Worm (Caenorhabditis elegans) whole organism, young adult: ENCODE results near the gene jnk-1.

Source experiments
- F10E7.11 ChIP-seq: sonication (generic microtip); optimal IDR thresholded peaks from 2 replicates; lab custom pipeline; 2017; ENCODE audit warnings: mild to moderate bottlenecking, missing genetic modification characterization, moderate library complexity, missing compliant biosample characterization
- F57A8.1 ChIP-seq: fragments of 200-800 bp; sonication (Bioruptor generic); optimal IDR thresholded peaks from 2 replicates; lab custom pipeline; 2018; ENCODE audit warnings: mild to moderate bottlenecking, missing genetic modification characterization, moderate library complexity, missing compliant biosample characterization
- Y53G8AR.9 ChIP-seq: fragments of 200-800 bp; sonication (Bioruptor generic); conservative IDR thresholded peaks from 2 replicates; pipeline ENCODE4 v1.3.6; 2022; ENCODE audit warnings: missing genetic modification reagents, missing genetic modification characterization, missing compliant biosample characterization
- akir-1 ChIP-seq: fragments of 200-800 bp; sonication (Bioruptor generic); optimal IDR thresholded peaks from 2 replicates; lab custom pipeline; 2018; ENCODE audit warnings: mild to moderate bottlenecking, missing genetic modification characterization, moderate library complexity, missing compliant biosample characterization
- ama-1 ChIP-seq, 3 experiments: fragments of 150-350 bp in 1 of 3; sonication (generic microtip) in 2 of 3; optimal IDR thresholded peaks; 2 replicates each; lab custom pipeline; 2014 to 2018; ENCODE audit warnings: missing biosample characterization in 2 of 3, missing genetic modification characterization in 2 of 3, missing genetic modification reagents in 2 of 3
- hlh-26 ChIP-seq: fragments of 200-800 bp; sonication (Bioruptor generic); conservative IDR thresholded peaks from 2 replicates; pipeline ENCODE4 v1.3.6; 2022; ENCODE audit warnings: missing genetic modification reagents, missing genetic modification characterization, missing compliant biosample characterization
- nhr-90 ChIP-seq: sonication (generic microtip); optimal IDR thresholded peaks from 2 replicates; lab custom pipeline; 2016; ENCODE audit warnings: missing genotype, mild to moderate bottlenecking, missing genetic modification characterization, missing compliant biosample characterization
- snpc-4 ChIP-seq, 5 experiments: fragments of 150-350 bp in 1 of 5; sonication (generic microtip) in 4 of 5; optimal IDR thresholded peaks; 2 replicates each; lab custom pipeline; 2014 to 2018; ENCODE audit warnings: missing genetic modification characterization in 5 of 5, missing biosample characterization in 3 of 5, antibody characterized with exemption in 2 of 5, mild to moderate bottlenecking in 2 of 5, missing compliant biosample characterization in 2 of 5, missing genotype in 2 of 5, moderate library complexity in 2 of 5, missing genetic modification reagents in 1 of 5
- zim-3 ChIP-seq: sonication (generic microtip); optimal IDR thresholded peaks from 2 replicates; lab custom pipeline; 2017; ENCODE audit warnings: mild to moderate bottlenecking, missing genetic modification characterization, moderate library complexity, missing compliant biosample characterization

ce11 chrIV:6984449-6985380 is 27.3 kb downstream of the jnk-1 start:
- no peak for TF ChIP-seq hlh-26 (GFP tag; lab: Robert Waterston, UW)
- TF ChIP-seq ama-1 (optimal IDR thresholded peaks at IDR 0.05; lab: Kevin White, UChicago): no peak
- no peak for TF ChIP-seq ama-1 (GFP tag; optimal IDR thresholded peaks at IDR 0.05; lab: Kevin White, UChicago)
- TF ChIP-seq F10E7.11 (tag; lab: Kevin White, UChicago): no peak
- no peak for TF ChIP-seq F57A8.1 (GFP tag; lab: Kevin White, UChicago)
- no peak for TF ChIP-seq Y53G8AR.9 (GFP tag; lab: Robert Waterston, UW)
- TF ChIP-seq nhr-90 (tag; lab: Kevin White, UChicago): no peak
- no peak for TF ChIP-seq snpc-4 (GFP tag; optimal IDR thresholded peaks at IDR 0.05; lab: Kevin White, UChicago)
- TF ChIP-seq snpc-4 (tag; optimal IDR thresholded peaks at IDR 0.05; lab: Kevin White, UChicago): no peak
- TF ChIP-seq zim-3 (tag; lab: Kevin White, UChicago): no peak
- no peak for TF ChIP-seq akir-1 (GFP tag; lab: Kevin White, UChicago)
